Worm (Caenorhabditis elegans) whole organism, early embryonic: ENCODE results near the gene ZC239.16.

ENCODE experiments used
- ama-1 ChIP-seq: fragments of 150-350 bp; optimal IDR thresholded peaks from 2 replicates; lab custom pipeline; 2014
- scrt-1 ChIP-seq: fragments of 200-800 bp; sonication (Bioruptor generic); IDR thresholded peaks from 2 replicates; pipeline ENCODE4 v1.3.6; 2022; ENCODE audit warnings: missing genetic modification characterization, missing compliant biosample characterization

DNA sequence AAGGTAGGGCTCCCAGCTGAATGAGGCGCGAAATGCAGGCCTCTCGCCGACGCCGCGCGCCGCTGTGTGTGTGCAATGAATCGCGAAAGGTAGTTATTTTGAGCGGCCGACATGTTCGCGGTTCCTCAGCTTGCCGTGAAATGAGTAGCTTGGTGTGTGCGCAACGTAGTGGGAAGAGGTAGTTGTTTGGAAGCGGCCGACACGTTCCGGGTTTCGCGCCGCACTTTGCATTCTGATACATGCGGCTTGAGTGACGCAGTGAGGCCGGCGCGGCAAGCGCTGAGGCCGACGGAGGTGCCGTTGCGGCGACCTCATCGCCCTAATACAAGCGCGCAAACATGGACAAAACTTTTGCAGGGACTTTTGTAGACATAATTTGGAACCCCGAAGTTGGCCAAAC lies 29.4 kb downstream of the ZC239.16 start:
- no peak for TF ChIP-seq ama-1
- TF ChIP-seq scrt-1, result no peak
